Worm (Caenorhabditis elegans): Measurements from ENCODE around the gene hyl-1.

hyl-1 gene

DNA sequence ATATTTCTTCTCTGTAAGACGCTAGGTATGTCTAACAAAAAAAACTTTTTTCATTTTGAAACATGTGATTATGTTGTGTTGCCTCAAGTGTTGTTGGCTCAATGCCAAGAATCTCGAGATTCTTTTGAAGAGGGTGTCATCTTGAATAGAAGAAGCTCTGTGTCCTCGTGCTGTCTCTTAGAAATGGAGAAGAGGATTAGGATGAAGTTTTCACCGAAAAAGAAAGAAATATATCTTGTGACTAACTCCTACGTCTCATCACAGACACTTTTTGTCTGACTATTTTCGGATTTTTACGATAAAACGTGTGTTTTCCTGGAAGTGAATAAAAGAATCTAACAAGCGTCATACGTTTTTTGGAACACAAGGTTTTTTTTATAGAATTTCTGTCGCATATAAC is 48.7 kb downstream of the hyl-1 start:
- TF ChIP-seq fkh-10 (GFP tag; optimal IDR thresholded peaks at IDR 0.05) (no peak), K09A11.1 (tag; optimal IDR thresholded peaks at IDR 0.05; ENCODE audit: insufficient read depth) (no peak), hlh-15 (tag; optimal IDR thresholded peaks at IDR 0.05) (no peak), unc-55 (GFP tag; optimal IDR thresholded peaks at IDR 0.05) (no peak), sdc-2 (tag; optimal IDR thresholded peaks at IDR 0.05) (no peak), elt-2 (tag; optimal IDR thresholded peaks at IDR 0.05) (no peak), hlh-30 (tag; optimal IDR thresholded peaks at IDR 0.05; ENCODE audit: insufficient read depth) (no peak), nhr-232 (tag; optimal IDR thresholded peaks at IDR 0.05) (no peak), ttx-3 (tag; optimal IDR thresholded peaks at IDR 0.05) (no peak), unc-42 (tag; optimal IDR thresholded peaks at IDR 0.05) (no peak), lin-11 (tag; optimal IDR thresholded peaks at IDR 0.05) (no peak), mec-3 (tag; optimal IDR thresholded peaks at IDR 0.05; ENCODE audit: borderline replicate concordance) (no peak), nfya-1 (tag; optimal IDR thresholded peaks at IDR 0.05) (no peak), unc-86 (tag; optimal IDR thresholded peaks at IDR 0.05) (no peak), ceh-45 (GFP tag; IDR thresholded peaks at IDR 0.05) (no peak), fkh-6 (tag; optimal IDR thresholded peaks at IDR 0.05) (no peak)

All from whole organism, late embryonic.